2 fruit fly cellular contexts compared by ENCODE assay signal in genomic region chr3R:30860561-30860928, dm6.
TF ChIP-seq lines count a peak whose summit lies in the region.

No protein-coding gene starts in this region.

- TF ChIP-seq CTCF in whole organism, embryonic (GFP tag; optimal IDR thresholded peaks at IDR 0.05; lab: Kevin White, UChicago), result no peak

TF ChIP-seq in whole organism, embryonic, 481 proteins besides CTCF, POLR2A, EP300 and RAD21 (continues in another document):
- TF ChIP-seq sens (GFP tag; lab: Kevin White, UChicago) (peak; percentile 13), CG4707 (GFP tag; optimal IDR thresholded peaks at IDR 0.05; lab: Kevin White, UChicago) (no peak), chinmo (GFP tag; IDR thresholded peaks at IDR 0.05; lab: Robert Waterston, UW; ENCODE audit: partially characterized antibody) (0 out of 4 replicates have a peak, but pooled peaks have one; percentile 13), repo (GFP tag; optimal IDR thresholded peaks at IDR 0.05; lab: Kevin White, UChicago) (no peak), CG2202 (tag; optimal IDR thresholded peaks at IDR 0.05; lab: Kevin White, UChicago) (no peak), CG10274 (GFP tag; optimal IDR thresholded peaks at IDR 0.05; lab: Kevin White, UChicago) (peak; percentile 93), E2f1 (GFP tag; IDR thresholded peaks at IDR 0.05; lab: Robert Waterston, UW) (no peak), Hr39 (optimal IDR thresholded peaks at IDR 0.05; lab: Kevin White, UChicago) (no peak), CG4404 (GFP tag; IDR thresholded peaks at IDR 0.05; lab: Robert Waterston, UW) (no peak), Side (GFP tag; optimal IDR thresholded peaks at IDR 0.05; lab: Kevin White, UChicago) (no peak), ash1 (GFP tag; optimal IDR thresholded peaks at IDR 0.05; lab: Kevin White, UChicago) (no peak), Bteb2 (GFP tag; optimal IDR thresholded peaks at IDR 0.05; lab: Kevin White, UChicago) (no peak), Gsc (GFP tag; IDR thresholded peaks at IDR 0.05; lab: Robert Waterston, UW) (no peak), CHES-1-like (GFP tag; optimal IDR thresholded peaks at IDR 0.05; lab: Kevin White, UChicago) (no peak), onecut (GFP tag; IDR thresholded peaks at IDR 0.05; lab: Robert Waterston, UW) (0 out of 2 replicates have a peak, but pooled peaks have one; percentile 3), CG13424 (tag; optimal IDR thresholded peaks at IDR 0.05; lab: Kevin White, UChicago) (no peak), rib (GFP tag; IDR thresholded peaks at IDR 0.05; lab: Robert Waterston, UW) (no peak), CG7556 (GFP tag; optimal IDR thresholded peaks at IDR 0.05; lab: Kevin White, UChicago) (no peak), Opbp (GFP tag; IDR thresholded peaks at IDR 0.05; lab: Robert Waterston, UW; ENCODE audit: partially characterized antibody) (no peak), ken (GFP tag; IDR thresholded peaks at IDR 0.05; lab: Robert Waterston, UW) (no peak), pros (GFP tag; optimal IDR thresholded peaks at IDR 0.05; lab: Kevin White, UChicago) (peak; percentile 19), cad (GFP tag; optimal IDR thresholded peaks at IDR 0.05; lab: Kevin White, UChicago) (no peak), twi (tag; optimal IDR thresholded peaks at IDR 0.05; lab: Kevin White, UChicago) (no peak), CG11093 (GFP tag; IDR thresholded peaks at IDR 0.05; lab: Robert Waterston, UW) (no peak), CG2678 (tag; optimal IDR thresholded peaks at IDR 0.05; lab: Kevin White, UChicago) (no peak), row (GFP tag; IDR thresholded peaks at IDR 0.05; lab: Robert Waterston, UW) (0 out of 3 replicates have a peak, but pooled peaks have one; percentile 18), Med (GFP tag; lab: Kevin White, UChicago) (peak; percentile 46), CG7963 (GFP tag; IDR thresholded peaks at IDR 0.05; lab: Robert Waterston, UW; ENCODE audit: partially characterized antibody) (no peak), CG31224 (GFP tag; IDR thresholded peaks at IDR 0.05; lab: Robert Waterston, UW) (no peak), C15 (GFP tag; IDR thresholded peaks at IDR 0.05; lab: Robert Waterston, UW) (no peak), luna (GFP tag; optimal IDR thresholded peaks at IDR 0.05; lab: Kevin White, UChicago) (no peak), CG17328 (GFP tag; IDR thresholded peaks at IDR 0.05; lab: Robert Waterston, UW) (no peak), Nf-YB (GFP tag; optimal IDR thresholded peaks at IDR 0.05; lab: Kevin White, UChicago) (peak; percentile 37), CG2120 (GFP tag; optimal IDR thresholded peaks at IDR 0.05; lab: Kevin White, UChicago) (no peak), CG30403 (GFP tag; optimal IDR thresholded peaks at IDR 0.05; lab: Kevin White, UChicago) (no peak), nerfin-1 (tag; optimal IDR thresholded peaks at IDR 0.05; lab: Kevin White, UChicago) (peak; percentile 74), BEAF-32 (GFP tag; optimal IDR thresholded peaks at IDR 0.05; lab: Kevin White, UChicago) (no peak), gt (GFP tag; IDR thresholded peaks at IDR 0.05; lab: Robert Waterston, UW) (no peak), lmd (GFP tag; IDR thresholded peaks at IDR 0.05; lab: Robert Waterston, UW) (no peak), Hey (tag; optimal IDR thresholded peaks at IDR 0.05; lab: Kevin White, UChicago) (peak; percentile 2), NFAT (GFP tag; IDR thresholded peaks at IDR 0.05; lab: Robert Waterston, UW) (no peak), ERR (GFP tag; optimal IDR thresholded peaks at IDR 0.05; lab: Kevin White, UChicago) (no peak), lilli (GFP tag; optimal IDR thresholded peaks at IDR 0.05; lab: Kevin White, UChicago) (no peak), CG10543 (GFP tag; optimal IDR thresholded peaks at IDR 0.05; lab: Kevin White, UChicago) (no peak), YL-1 (GFP tag; optimal IDR thresholded peaks at IDR 0.05; lab: Kevin White, UChicago) (no peak), Rfx (GFP tag; IDR thresholded peaks at IDR 0.05; lab: Robert Waterston, UW) (no peak), CG1603 (tag; optimal IDR thresholded peaks at IDR 0.05; lab: Kevin White, UChicago) (no peak), oc (tag; optimal IDR thresholded peaks at IDR 0.05; lab: Kevin White, UChicago) (peak; percentile 29)

TF ChIP-seq in whole organism, prepupa, 60 proteins besides CTCF, POLR2A, EP300 and RAD21:
- peak; percentile 16 to 49 for TF ChIP-seq ss (GFP tag; optimal IDR thresholded peaks at IDR 0.05; lab: Kevin White, UChicago)
- no peak for TF ChIP-seq Sox102F (GFP tag; optimal IDR thresholded peaks at IDR 0.05; lab: Kevin White, UChicago)
